Fruit fly (Drosophila melanogaster): Measurements from ENCODE around the gene COX6CL.

COX6CL gene

DNA sequence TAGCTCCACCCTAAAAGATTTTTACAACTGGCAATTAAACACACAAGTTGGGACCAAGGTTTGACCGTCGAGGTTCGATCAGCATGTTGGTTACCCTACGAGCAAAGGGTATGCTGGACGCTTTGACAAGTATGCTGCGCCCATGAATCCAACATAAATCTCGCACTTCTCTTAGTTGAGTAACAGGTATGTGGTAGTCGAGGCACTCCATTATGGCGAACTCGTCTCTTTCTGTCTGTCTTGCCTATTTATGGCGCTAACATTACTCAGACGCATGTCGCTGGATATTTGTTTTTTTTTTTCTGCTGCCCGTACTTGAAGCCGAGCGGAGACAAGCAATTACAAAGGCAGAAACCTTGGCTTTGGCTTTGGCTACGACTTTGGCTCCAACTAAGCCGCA, 37.1 kb downstream of the COX6CL start (continued):
- TF ChIP-seq CrebB (tag; optimal IDR thresholded peaks at IDR 0.05) (no peak), her (GFP tag; optimal IDR thresholded peaks at IDR 0.05) (no peak), tin (GFP tag; optimal IDR thresholded peaks at IDR 0.05) (no peak), CG12155 (GFP tag; optimal IDR thresholded peaks at IDR 0.05) (no peak), CG10321 (GFP tag; IDR thresholded peaks at IDR 0.05) (no peak), CG17186 (GFP tag; optimal IDR thresholded peaks at IDR 0.05) (no peak), CG15479 (GFP tag; optimal IDR thresholded peaks at IDR 0.05) (no peak), grau (tag; optimal IDR thresholded peaks at IDR 0.05) (no peak), ERR (GFP tag; optimal IDR thresholded peaks at IDR 0.05) (no peak), slp2 (GFP tag; optimal IDR thresholded peaks at IDR 0.05) (no peak), PHDP (tag; optimal IDR thresholded peaks at IDR 0.05) (no peak), CG11093 (GFP tag; IDR thresholded peaks at IDR 0.05) (no peak), Asciz (GFP tag; optimal IDR thresholded peaks at IDR 0.05) (no peak), CG13624 (GFP tag; optimal IDR thresholded peaks at IDR 0.05) (no peak), wor (GFP tag; IDR thresholded peaks at IDR 0.05) (no peak), CG7745 (tag; optimal IDR thresholded peaks at IDR 0.05) (no peak), CG17361 (GFP tag; IDR thresholded peaks at IDR 0.05) (no peak), CG5180 (GFP tag; optimal IDR thresholded peaks at IDR 0.05) (peak; percentile 92), crc (GFP tag; optimal IDR thresholded peaks at IDR 0.05) (no peak), CG17385 (GFP tag; optimal IDR thresholded peaks at IDR 0.05) (no peak), Meics (GFP tag; optimal IDR thresholded peaks at IDR 0.05) (peak; percentile 4), E2f1 (GFP tag; IDR thresholded peaks at IDR 0.05) (no peak), CG9437 (GFP tag; optimal IDR thresholded peaks at IDR 0.05) (no peak), salm (tag; optimal IDR thresholded peaks at IDR 0.05) (no peak), Hand (GFP tag; optimal IDR thresholded peaks at IDR 0.05) (no peak), Sox102F (GFP tag; optimal IDR thresholded peaks at IDR 0.05) (no peak), ash1 (GFP tag; optimal IDR thresholded peaks at IDR 0.05) (no peak), CG34422 (GFP tag; IDR thresholded peaks at IDR 0.05) (no peak), CG16815 (GFP tag; optimal IDR thresholded peaks at IDR 0.05) (no peak), CG17612 (GFP tag; IDR thresholded peaks at IDR 0.05) (0 out of 2 replicates have a peak, but pooled peaks have one; percentile 14), Xbp1 (GFP tag; optimal IDR thresholded peaks at IDR 0.05) (no peak), sna (GFP tag; IDR thresholded peaks at IDR 0.05; ENCODE audit: partially characterized antibody) (0 out of 2 replicates have a peak, but pooled peaks have one; percentile 26), CG32767 (GFP tag; IDR thresholded peaks at IDR 0.05) (no peak), CG10267 (tag; optimal IDR thresholded peaks at IDR 0.05) (no peak), Antp (GFP tag; optimal IDR thresholded peaks at IDR 0.05) (no peak), Hmx (GFP tag; optimal IDR thresholded peaks at IDR 0.05) (no peak), Scr (GFP tag; IDR thresholded peaks at IDR 0.05; ENCODE audit: partially characterized antibody) (peak; percentile 45; the same call in 1 of the 2 replicates), run (tag; optimal IDR thresholded peaks at IDR 0.05) (no peak), CG34376 (GFP tag; optimal IDR thresholded peaks at IDR 0.05) (no peak), CG9609 (GFP tag; optimal IDR thresholded peaks at IDR 0.05) (no peak), CG10366 (GFP tag; IDR thresholded peaks at IDR 0.05) (no peak), Trl (optimal IDR thresholded peaks at IDR 0.05) (no peak), Trl (GFP tag; optimal IDR thresholded peaks at IDR 0.05) (no peak), Hr39 (optimal IDR thresholded peaks at IDR 0.05) (no peak), nerfin-1 (tag; optimal IDR thresholded peaks at IDR 0.05) (no peak), nerfin-2 (GFP tag; IDR thresholded peaks at IDR 0.05; ENCODE audit: partially characterized antibody) (peak; percentile 82), Optix (GFP tag; IDR thresholded peaks at IDR 0.05) (no peak), Fer1 (GFP tag; optimal IDR thresholded peaks at IDR 0.05) (no peak), hbn (GFP tag; IDR thresholded peaks at IDR 0.05; ENCODE audit: partially characterized antibody) (no peak), CG43689 (GFP tag; IDR thresholded peaks at IDR 0.05) (no peak), CG3847 (GFP tag; IDR thresholded peaks at IDR 0.05) (no peak), Ets65A (GFP tag) (peak; percentile 87), CG6254 (GFP tag; optimal IDR thresholded peaks at IDR 0.05) (no peak)

Data from whole organism, embryonic.